Worm (Caenorhabditis elegans): ENCODE results near the gene srt-39.

srt-39 gene

ce11 chrV:12475360-12475759 is 9.3 kb upstream of the srt-39 start:
- no peak for TF ChIP-seq tbx-7 (tag; optimal IDR thresholded peaks at IDR 0.05)

- peak; percentile 33 for TF ChIP-seq unc-55 (GFP tag; optimal IDR thresholded peaks at IDR 0.05)
- TF ChIP-seq C38D4.7 (GFP tag; optimal IDR thresholded peaks at IDR 0.05), result no peak
- peak; percentile 69 for TF ChIP-seq ceh-18 (tag; optimal IDR thresholded peaks at IDR 0.05)
- no peak for TF ChIP-seq nhr-11 (tag; optimal IDR thresholded peaks at IDR 0.05)
- no peak for TF ChIP-seq pax-1 (tag; optimal IDR thresholded peaks at IDR 0.05)
Observed at ce11 chrV:12477139-12477538, 7.5 kb upstream of the srt-39 start.

- TF ChIP-seq ceh-9 (tag; optimal IDR thresholded peaks at IDR 0.05), result no peak
- TF ChIP-seq pat-9 (tag; optimal IDR thresholded peaks at IDR 0.05), result no peak
- TF ChIP-seq ceh-6 (GFP tag; optimal IDR thresholded peaks at IDR 0.05), result no peak
- no peak for TF ChIP-seq ceh-30 (tag; optimal IDR thresholded peaks at IDR 0.05)
- TF ChIP-seq dve-1 (tag; optimal IDR thresholded peaks at IDR 0.05), result no peak
- TF ChIP-seq rnt-1 (tag; optimal IDR thresholded peaks at IDR 0.05), result no peak
- no peak for TF ChIP-seq pha-2 (tag; optimal IDR thresholded peaks at IDR 0.05)
- no peak for TF ChIP-seq mec-3 (tag; optimal IDR thresholded peaks at IDR 0.05; ENCODE audit: borderline replicate concordance)
- no peak for TF ChIP-seq hlh-8 (tag; optimal IDR thresholded peaks at IDR 0.05)
- no peak for TF ChIP-seq ceh-34 (tag; optimal IDR thresholded peaks at IDR 0.05)
- no peak for TF ChIP-seq ceh-31 (tag; optimal IDR thresholded peaks at IDR 0.05)
- TF ChIP-seq fax-1 (tag; optimal IDR thresholded peaks at IDR 0.05), result no peak
- no peak for TF ChIP-seq dmd-4 (tag; optimal IDR thresholded peaks at IDR 0.05; ENCODE audit: borderline replicate concordance)
- no peak for TF ChIP-seq elt-4 (tag; optimal IDR thresholded peaks at IDR 0.05)
- no peak for TF ChIP-seq ceh-45 (GFP tag; IDR thresholded peaks at IDR 0.05)
- no peak for TF ChIP-seq fkh-10 (GFP tag; optimal IDR thresholded peaks at IDR 0.05)
Observed at ce11 chrV:12478111-12478510, 6.6 kb upstream of the srt-39 start, which contains the start of gene atn-1. TSS of gene atn-1 (plus strand) at chrV:12478411.

ce11 chrV:12478990-12479389 is 5.7 kb upstream of the srt-39 start:
- TF ChIP-seq unc-42 (tag; optimal IDR thresholded peaks at IDR 0.05) (no peak), ceh-18 (tag; optimal IDR thresholded peaks at IDR 0.05) (peak; percentile 49)

ce11 chrV:12486934-12487333 is 2.2 kb downstream of the srt-39 start, which contains the start of gene inx-11:
TSS of gene inx-11 (plus strand) at chrV:12487234.
- TF ChIP-seq hlh-15 (tag; optimal IDR thresholded peaks at IDR 0.05) (no peak), pros-1 (tag; optimal IDR thresholded peaks at IDR 0.05) (no peak)

ce11 chrV:12488002-12488401 is 3.3 kb downstream of the srt-39 start:
- no peak for TF ChIP-seq F13H6.1 (tag; optimal IDR thresholded peaks at IDR 0.05)
- TF ChIP-seq pag-3 (tag; optimal IDR thresholded peaks at IDR 0.05; ENCODE audit: borderline replicate concordance), result no peak
- no peak for TF ChIP-seq K02D7.2 (tag; optimal IDR thresholded peaks at IDR 0.05)
- no peak for TF ChIP-seq zip-5 (tag; optimal IDR thresholded peaks at IDR 0.05)
- TF ChIP-seq ceh-24 (tag; optimal IDR thresholded peaks at IDR 0.05), result no peak
- no peak for TF ChIP-seq pat-9 (tag; optimal IDR thresholded peaks at IDR 0.05)
- TF ChIP-seq unc-3 (GFP tag; conservative IDR thresholded peaks at IDR 0.05), result no peak
- no peak for TF ChIP-seq unc-3 (tag; optimal IDR thresholded peaks at IDR 0.05)
- no peak for TF ChIP-seq ceh-22 (tag; optimal IDR thresholded peaks at IDR 0.05)
- no peak for TF ChIP-seq pha-4 (tag; optimal IDR thresholded peaks at IDR 0.05)
- TF ChIP-seq hlh-6 (tag; optimal IDR thresholded peaks at IDR 0.05), result no peak
- TF ChIP-seq nhr-11 (tag; optimal IDR thresholded peaks at IDR 0.05), result no peak
- TF ChIP-seq ceh-31 (tag; optimal IDR thresholded peaks at IDR 0.05), result no peak
- TF ChIP-seq mec-3 (tag; optimal IDR thresholded peaks at IDR 0.05; ENCODE audit: borderline replicate concordance), result no peak
- no peak for TF ChIP-seq ref-2 (tag; optimal IDR thresholded peaks at IDR 0.05)
- no peak for TF ChIP-seq ceh-6 (GFP tag; optimal IDR thresholded peaks at IDR 0.05)
- TF ChIP-seq pax-1 (tag; optimal IDR thresholded peaks at IDR 0.05), result no peak
- TF ChIP-seq hlh-30 (tag; optimal IDR thresholded peaks at IDR 0.05; ENCODE audit: insufficient read depth), result no peak
- no peak for TF ChIP-seq ceh-14 (tag; optimal IDR thresholded peaks at IDR 0.05)
